Fruit fly (Drosophila melanogaster) whole organism, embryonic: ENCODE results near the gene COX7AL2.
A peak's percentile ranks its signal among the peaks of the same experiment; 100 is the strongest.

ENCODE experiments used
- Ada2b ChIP-seq: fragments of 200-800 bp; sonication (Bioruptor generic); IDR thresholded peaks from 2 replicates; pipeline ENCODE4 v1.3.6; 2022; ENCODE audit warnings: missing biosample characterization, missing genetic modification characterization
- Adf1 ChIP-seq: fragments of 200-800 bp; sonication (Bioruptor generic); IDR thresholded peaks from 2 replicates; pipeline ENCODE4 v1.3.6; 2022; ENCODE audit warnings: missing biosample characterization, missing genetic modification characterization
- Aef1 ChIP-seq: fragments of 200-800 bp; sonication (Bioruptor generic); IDR thresholded peaks from 3 replicates; pipeline ENCODE4 v1.3.6; 2022; ENCODE audit warnings: missing biosample characterization, missing genetic modification characterization
- CG10274 ChIP-seq: fragments of 200-800 bp; sonication (Bioruptor generic); optimal IDR thresholded peaks from 3 replicates; lab custom pipeline; 2017; ENCODE audit warnings: missing biosample characterization, mild to moderate bottlenecking, missing genetic modification characterization
- CG11696 ChIP-seq: fragments of 200-800 bp; sonication (Bioruptor generic); IDR thresholded peaks from 2 replicates; pipeline ENCODE4 v1.3.6; 2022; ENCODE audit warnings: missing biosample characterization, missing genetic modification characterization
- CG12236 ChIP-seq: fragments of 200-800 bp; sonication (Bioruptor generic); optimal IDR thresholded peaks from 2 replicates; lab custom pipeline; 2016; ENCODE audit warnings: missing biosample characterization, missing genetic modification characterization
- CG12744 ChIP-seq: fragments of 200-800 bp; sonication (Bioruptor generic); optimal IDR thresholded peaks from 2 replicates; lab custom pipeline; 2016; ENCODE audit warnings: missing biosample characterization, missing genetic modification characterization
- CG12942 ChIP-seq: fragments of 200-800 bp; sonication (Bioruptor generic); optimal IDR thresholded peaks from 3 replicates; lab custom pipeline; 2016; ENCODE audit warnings: missing biosample characterization, missing genetic modification characterization
- CG13287 ChIP-seq: fragments of 200-800 bp; sonication (Bioruptor generic); IDR thresholded peaks from 2 replicates; pipeline ENCODE4 v1.3.6; 2022; ENCODE audit warnings: missing biosample characterization, missing genetic modification characterization; ENCODE audit not compliant: partially characterized antibody
- CG13424 ChIP-seq: fragments of 200-800 bp; sonication (Bioruptor generic); optimal IDR thresholded peaks from 2 replicates; lab custom pipeline; 2019; ENCODE audit warnings: missing biosample characterization, mild to moderate bottlenecking, missing genetic modification characterization, moderate library complexity
- CG1647 ChIP-seq: fragments of 200-800 bp; sonication (Bioruptor generic); optimal IDR thresholded peaks from 3 replicates; lab custom pipeline; 2016; ENCODE audit warnings: missing biosample characterization, missing genetic modification characterization
- CG16863 ChIP-seq: fragments of 200-800 bp; sonication (Bioruptor generic); optimal IDR thresholded peaks from 3 replicates; lab custom pipeline; 2016; ENCODE audit warnings: missing biosample characterization, missing genetic modification characterization
- CG17568 ChIP-seq: fragments of 200-800 bp; sonication (Bioruptor generic); optimal IDR thresholded peaks from 2 replicates; lab custom pipeline; 2018; ENCODE audit warnings: missing biosample characterization, mild to moderate bottlenecking, missing genetic modification characterization, moderate library complexity
- CG17912 ChIP-seq: fragments of 200-800 bp; sonication (Bioruptor generic); optimal IDR thresholded peaks from 2 replicates; lab custom pipeline; 2018; ENCODE audit warnings: missing biosample characterization, mild to moderate bottlenecking, missing genetic modification characterization
- CG1792 ChIP-seq: fragments of 200-800 bp; sonication (Bioruptor generic); optimal IDR thresholded peaks from 2 replicates; lab custom pipeline; 2016; ENCODE audit warnings: missing biosample characterization, missing genetic modification characterization
- CG2889 ChIP-seq: fragments of 200-800 bp; sonication (Bioruptor generic); IDR thresholded peaks from 3 replicates; pipeline ENCODE4 v1.3.6; 2022; ENCODE audit warnings: missing biosample characterization, missing genetic modification characterization
- CG4730 ChIP-seq: fragments of 200-800 bp; sonication (Bioruptor generic); IDR thresholded peaks from 2 replicates; pipeline ENCODE4 v1.3.6; 2022; ENCODE audit warnings: missing biosample characterization, missing genetic modification characterization
- CG4820 ChIP-seq: fragments of 200-800 bp; sonication (Bioruptor generic); optimal IDR thresholded peaks from 3 replicates; lab custom pipeline; 2016; ENCODE audit warnings: missing biosample characterization, missing genetic modification characterization
- CG6175 ChIP-seq: fragments of 200-800 bp; sonication (Bioruptor generic); IDR thresholded peaks from 3 replicates; pipeline ENCODE4 v1.3.6; 2022; ENCODE audit warnings: missing biosample characterization, missing genetic modification characterization
- CG6654 ChIP-seq: fragments of 200-800 bp; sonication (Bioruptor generic); optimal IDR thresholded peaks from 2 replicates; lab custom pipeline; 2017; ENCODE audit warnings: missing biosample characterization, mild to moderate bottlenecking, missing genetic modification characterization
- CG8281 ChIP-seq: fragments of 200-800 bp; sonication (Bioruptor generic); optimal IDR thresholded peaks from 2 replicates; lab custom pipeline; 2018; ENCODE audit warnings: missing biosample characterization, mild to moderate bottlenecking, missing genetic modification characterization, moderate library complexity
- CG8290 ChIP-seq, 3 experiments: fragments of 200-800 bp; sonication (Bioruptor generic); optimal IDR thresholded peaks; 2 replicates each; lab custom pipeline; 2016 to 2019; ENCODE audit warnings: missing biosample characterization in 3 of 3, missing genetic modification characterization in 3 of 3, mild to moderate bottlenecking in 2 of 3, moderate library complexity in 1 of 3
- CG8944 ChIP-seq: fragments of 200-800 bp; sonication (Bioruptor generic); optimal IDR thresholded peaks from 3 replicates; lab custom pipeline; 2016; ENCODE audit warnings: missing biosample characterization, missing genetic modification characterization
- CG9817 ChIP-seq: fragments of 200-800 bp; sonication (Bioruptor generic); optimal IDR thresholded peaks from 2 replicates; lab custom pipeline; 2018; ENCODE audit warnings: missing biosample characterization, mild to moderate bottlenecking, missing genetic modification characterization, moderate library complexity
- Ets65A ChIP-seq: fragments of 200-800 bp; sonication (Bioruptor generic); peaks from one replicate; lab custom pipeline; 2016; ENCODE audit warnings: missing biosample characterization, missing genetic modification characterization
- HLH4C ChIP-seq: fragments of 200-800 bp; sonication (Bioruptor generic); IDR thresholded peaks from 3 replicates; pipeline ENCODE4 v1.3.6; 2022; ENCODE audit warnings: missing biosample characterization, missing genetic modification characterization; ENCODE audit not compliant: partially characterized antibody
- Hey ChIP-seq: fragments of 200-800 bp; sonication (Bioruptor generic); optimal IDR thresholded peaks from 3 replicates; lab custom pipeline; 2018; ENCODE audit warnings: missing biosample characterization, mild to moderate bottlenecking, missing genetic modification characterization
- Hmx ChIP-seq: fragments of 200-800 bp; sonication (Bioruptor generic); optimal IDR thresholded peaks from 2 replicates; lab custom pipeline; 2016; ENCODE audit warnings: missing biosample characterization, missing genetic modification characterization
- Hr51 ChIP-seq, 2 experiments: fragments of 200-800 bp; sonication (Bioruptor generic); optimal IDR thresholded peaks; 2 replicates in 1 of 2; 3 replicates in 1 of 2; lab custom pipeline; 2016 to 2018; ENCODE audit warnings: missing biosample characterization in 2 of 2, missing genetic modification characterization in 2 of 2, mild to moderate bottlenecking in 1 of 2, moderate library complexity in 1 of 2
- NFAT ChIP-seq: fragments of 200-800 bp; sonication (Bioruptor generic); IDR thresholded peaks from 2 replicates; pipeline ENCODE4 v1.3.6; 2022; ENCODE audit warnings: missing biosample characterization, missing genetic modification characterization
- Oli ChIP-seq: fragments of 200-800 bp; sonication (Bioruptor generic); optimal IDR thresholded peaks from 2 replicates; lab custom pipeline; 2018; ENCODE audit warnings: missing biosample characterization, mild to moderate bottlenecking, missing genetic modification characterization, moderate library complexity
- TFAM ChIP-seq: fragments of 200-800 bp; sonication (Bioruptor generic); optimal IDR thresholded peaks from 2 replicates; lab custom pipeline; 2017; ENCODE audit warnings: missing biosample characterization, missing genetic modification characterization, inconsistent platforms
- Tbp ChIP-seq: fragments of >200 bp; optimal IDR thresholded peaks from 2 replicates; lab custom pipeline; 2018; ENCODE audit warnings: missing biosample characterization, missing genetic modification characterization
- cad ChIP-seq: fragments of >200 bp; optimal IDR thresholded peaks from 2 replicates; lab custom pipeline; 2017; ENCODE audit warnings: missing biosample characterization, missing genetic modification characterization
- dysf ChIP-seq: fragments of 200-800 bp; sonication (Bioruptor generic); IDR thresholded peaks from 3 replicates; pipeline ENCODE4 v1.3.6; 2022; ENCODE audit warnings: missing biosample characterization, missing genetic modification characterization
- exex ChIP-seq: fragments of 200-800 bp; sonication (Bioruptor generic); optimal IDR thresholded peaks from 4 replicates; lab custom pipeline; 2018; ENCODE audit warnings: missing biosample characterization, mild to moderate bottlenecking, missing genetic modification characterization, moderate library complexity
- gcm ChIP-seq: fragments of 200-800 bp; sonication (Bioruptor generic); optimal IDR thresholded peaks from 2 replicates; lab custom pipeline; 2019; ENCODE audit warnings: missing biosample characterization, mild to moderate bottlenecking, missing genetic modification characterization, moderate library complexity
- h ChIP-seq: fragments of >200 bp; optimal IDR thresholded peaks from 2 replicates; lab custom pipeline; 2017
- ken ChIP-seq: fragments of 200-800 bp; sonication (Bioruptor generic); IDR thresholded peaks from 3 replicates; pipeline ENCODE4 v1.3.6; 2022; ENCODE audit warnings: missing biosample characterization, missing genetic modification characterization
- nau ChIP-seq: fragments of 200-800 bp; sonication (Bioruptor generic); optimal IDR thresholded peaks from 3 replicates; lab custom pipeline; 2017; ENCODE audit warnings: missing biosample characterization, mild to moderate bottlenecking, missing genetic modification characterization, missing genetic modification reagents
- onecut ChIP-seq: fragments of 200-800 bp; sonication (Bioruptor generic); IDR thresholded peaks from 2 replicates; pipeline ENCODE4 v1.3.6; 2022; ENCODE audit warnings: missing biosample characterization, missing genetic modification characterization
- otp ChIP-seq: fragments of 200-800 bp; sonication (Bioruptor generic); IDR thresholded peaks from 3 replicates; pipeline ENCODE4, ENCODE4 v1.3.6; 2022; ENCODE audit warnings: missing biosample characterization, missing genetic modification characterization
- phol ChIP-seq: fragments of 200-800 bp; sonication (Bioruptor generic); optimal IDR thresholded peaks from 3 replicates; lab custom pipeline; 2018; ENCODE audit warnings: missing biosample characterization, mild to moderate bottlenecking, missing genetic modification characterization, moderate library complexity
- run ChIP-seq: fragments of 200-800 bp; sonication (Bioruptor generic); optimal IDR thresholded peaks from 3 replicates; lab custom pipeline; 2018; ENCODE audit warnings: missing biosample characterization, mild to moderate bottlenecking, missing genetic modification characterization
- slbo ChIP-seq: fragments of 200-800 bp; sonication (Bioruptor generic); IDR thresholded peaks from 2 replicates; pipeline ENCODE4 v1.3.6; 2022; ENCODE audit warnings: missing biosample characterization, missing genetic modification characterization
- tio ChIP-seq: fragments of 200-800 bp; sonication (Bioruptor generic); optimal IDR thresholded peaks from 2 replicates; lab custom pipeline; 2017; ENCODE audit warnings: missing biosample characterization, missing genetic modification characterization, inconsistent platforms
- ttk ChIP-seq: fragments of 200-800 bp; sonication (Bioruptor generic); IDR thresholded peaks from 2 replicates; pipeline ENCODE4 v2.1.2; 2022; ENCODE audit warnings: missing biosample characterization, missing genetic modification characterization
- twi ChIP-seq: fragments of 200-800 bp; optimal IDR thresholded peaks from 2 replicates; lab custom pipeline; 2019; ENCODE audit warnings: missing biosample characterization, mild to moderate bottlenecking, missing genetic modification characterization, moderate library complexity
- tx ChIP-seq: fragments of 200-800 bp; sonication (Bioruptor generic); optimal IDR thresholded peaks from 2 replicates; lab custom pipeline; 2016; ENCODE audit warnings: missing biosample characterization, missing genetic modification characterization
- wek ChIP-seq: fragments of 200-800 bp; sonication (Bioruptor generic); optimal IDR thresholded peaks from 3 replicates; lab custom pipeline; 2018; ENCODE audit warnings: missing biosample characterization, mild to moderate bottlenecking, missing genetic modification characterization, moderate library complexity
- zen2 ChIP-seq: fragments of 200-800 bp; sonication (Bioruptor generic); IDR thresholded peaks from 3 replicates; pipeline ENCODE4 v1.3.6; 2022; ENCODE audit warnings: missing biosample characterization, missing genetic modification characterization; ENCODE audit not compliant: partially characterized antibody

The COX7AL2 gene

dm6 chr2L:2180120-2180539 lies 17.6 kb downstream of the COX7AL2 start (continued):
- TF ChIP-seq CG13424 (tag; lab: Kevin White, UChicago) (peak; percentile 92), CG11696 (GFP tag; lab: Robert Waterston, UW) (peak; percentile 85), zen2 (no peak), Aef1 (GFP tag; lab: Robert Waterston, UW) (peak; percentile 80), CG13287 (GFP tag; lab: Robert Waterston, UW) (no peak), CG8944 (GFP tag; lab: Kevin White, UChicago) (peak; percentile 57), ttk (peak; percentile 91), twi (tag; lab: Kevin White, UChicago) (peak; percentile 68), CG10274 (peak; percentile 61), TFAM (GFP tag; lab: Kevin White, UChicago) (peak; percentile 75), CG4820 (GFP tag; lab: Kevin White, UChicago) (peak; percentile 89), Tbp (GFP tag; lab: Kevin White, UChicago) (no peak), nau (GFP tag; lab: Kevin White, UChicago) (peak; percentile 81), CG17568 (GFP tag; lab: Kevin White, UChicago) (peak; percentile 81), CG2889 (GFP tag; lab: Robert Waterston, UW) (peak; percentile 72; the same call in 2 of the 3 replicates), onecut (GFP tag; lab: Robert Waterston, UW) (peak; percentile 83), CG16863 (GFP tag; lab: Kevin White, UChicago) (peak; percentile 76), CG8290 (GFP tag; optimal IDR thresholded peaks at IDR 0.05; lab: Kevin White, UChicago) (peak; percentile 73), CG8290 (tag; optimal IDR thresholded peaks at IDR 0.05; lab: Kevin White, UChicago) (peak; percentile 26 to 81), Ets65A (GFP tag; lab: Kevin White, UChicago) (peak; percentile 98), Hey (tag; lab: Kevin White, UChicago) (no peak), gcm (peak; percentile 93), CG6654 (peak; percentile 82), CG9817 (peak; percentile 81), cad (no peak), CG17912 (no peak), slbo (GFP tag; lab: Robert Waterston, UW) (peak; percentile 84), phol (tag; lab: Kevin White, UChicago) (peak; percentile 94), dysf (GFP tag; lab: Robert Waterston, UW) (peak; percentile 91), CG1647 (GFP tag; lab: Kevin White, UChicago) (peak; percentile 80), NFAT (peak; percentile 61), Adf1 (GFP tag; lab: Robert Waterston, UW) (peak; percentile 48), tx (peak; percentile 60), Ada2b (GFP tag; lab: Robert Waterston, UW) (peak; percentile 91), wek (peak; percentile 66), exex (tag; lab: Kevin White, UChicago) (peak; percentile 52), CG1792 (GFP tag; lab: Kevin White, UChicago) (peak; percentile 54), Hmx (GFP tag; lab: Kevin White, UChicago) (peak; percentile 49), run (tag; lab: Kevin White, UChicago) (peak; percentile 90), CG12744 (peak; percentile 73), HLH4C (GFP tag; lab: Robert Waterston, UW) (no peak), tio (GFP tag; lab: Kevin White, UChicago) (peak; percentile 63), CG12236 (GFP tag; lab: Kevin White, UChicago) (peak; percentile 44), CG4730 (peak; percentile 84), ken (GFP tag; lab: Robert Waterston, UW) (peak; percentile 91), otp (GFP tag; lab: Robert Waterston, UW) (peak; percentile 92), CG6175 (peak; percentile 52; the same call in 1 of the 3 replicates), Oli (tag; lab: Kevin White, UChicago) (peak; percentile 93), CG12942 (peak; percentile 82), CG8281 (peak; percentile 72), Hr51 (GFP tag; optimal IDR thresholded peaks at IDR 0.05; lab: Kevin White, UChicago) (peak; percentile 64 to 94), h (lab: Kevin White, UChicago) (no peak)
